Worm (Caenorhabditis elegans): ENCODE results near the gene F32D8.3.

Gene F32D8.3

DNA sequence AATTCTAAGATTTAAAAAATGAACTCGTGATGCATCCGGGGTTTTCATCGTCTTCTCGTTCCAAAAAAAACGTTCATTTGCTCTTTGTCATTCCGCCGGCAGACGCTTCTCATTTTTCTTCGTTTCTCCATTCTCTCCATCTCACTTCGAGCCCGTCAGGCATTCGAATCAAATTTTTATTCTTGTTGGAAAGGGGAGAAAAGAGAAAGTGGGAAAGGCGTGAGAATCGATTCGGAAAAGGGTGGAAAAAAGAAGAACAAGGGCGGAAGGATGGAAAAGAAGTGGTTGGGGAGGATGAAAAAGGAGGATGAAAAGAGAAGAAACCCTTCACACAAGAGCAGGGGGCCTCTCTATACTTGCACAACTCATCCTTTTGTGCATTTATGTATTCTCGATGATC lies 18.2 kb downstream of the F32D8.3 start (continued):
- TF ChIP-seq cey-2 (tag; optimal IDR thresholded peaks at IDR 0.05; ENCODE audit: borderline replicate concordance, insufficient read depth): no peak
- no peak for TF ChIP-seq dmd-8 (GFP tag; IDR thresholded peaks at IDR 0.05)
- peak; percentile 13 for TF ChIP-seq hlh-30 (tag; optimal IDR thresholded peaks at IDR 0.05; ENCODE audit: insufficient read depth)
- peak; percentile 71 for TF ChIP-seq fkh-10 (GFP tag; optimal IDR thresholded peaks at IDR 0.05)

- TF ChIP-seq nhr-6 (tag; optimal IDR thresholded peaks at IDR 0.05) (no peak), jun-1 (tag; optimal IDR thresholded peaks at IDR 0.05) (no peak), attf-4 (tag; optimal IDR thresholded peaks at IDR 0.05) (no peak)
Measured at ce11 chrV:10909071-10909470, 22.4 kb downstream of the F32D8.3 start, which contains the start of gene zzz-1. Gene zzz-1, minus strand, starts transcription at chrV:10909171.

- TF ChIP-seq zip-11 (GFP tag; IDR thresholded peaks at IDR 0.05) (no peak), lsy-2 (tag; optimal IDR thresholded peaks at IDR 0.05) (no peak), zfp-3 (GFP tag; conservative IDR thresholded peaks at IDR 0.05) (no peak), R02D3.7 (tag; optimal IDR thresholded peaks at IDR 0.05) (no peak), tag-97 (GFP tag; IDR thresholded peaks at IDR 0.05) (no peak), mdt-29 (GFP tag; IDR thresholded peaks at IDR 0.05) (no peak)
Measured at ce11 chrV:10909959-10910358, 23.3 kb downstream of the F32D8.3 start.

DNA sequence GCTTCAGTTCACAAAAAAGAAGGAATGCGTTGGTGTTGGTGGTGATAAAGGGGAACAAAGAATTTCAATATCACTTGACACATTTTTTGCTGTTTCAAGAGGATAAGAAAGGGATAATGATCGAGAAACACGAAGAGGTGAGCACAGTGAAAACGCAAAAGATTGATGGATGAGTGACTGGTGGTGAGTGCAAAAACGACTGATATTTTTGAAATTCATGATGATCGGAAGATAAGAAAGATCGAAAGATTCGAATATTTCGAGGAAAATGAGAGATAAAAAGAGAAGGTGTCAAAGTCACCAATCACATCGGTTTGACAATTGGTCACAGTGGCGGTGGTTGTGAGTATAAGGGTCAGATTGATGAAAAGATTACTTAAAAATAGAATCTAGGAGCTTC lies 29.3 kb downstream of the F32D8.3 start:
- TF ChIP-seq nhr-10 (tag; optimal IDR thresholded peaks at IDR 0.05) (no peak), nhr-237 (tag; optimal IDR thresholded peaks at IDR 0.05) (no peak), daf-8 (GFP tag; IDR thresholded peaks at IDR 0.05) (no peak), nhr-42 (GFP tag; IDR thresholded peaks at IDR 0.05) (no peak), ceh-20 (GFP tag; IDR thresholded peaks at IDR 0.05) (no peak), nhr-111 (GFP tag; optimal IDR thresholded peaks at IDR 0.05) (no peak), F37D6.2 (tag; optimal IDR thresholded peaks at IDR 0.05) (no peak), arid-1 (GFP tag; conservative IDR thresholded peaks at IDR 0.05) (no peak), mep-1 (tag; optimal IDR thresholded peaks at IDR 0.05) (no peak), nhr-48 (tag; optimal IDR thresholded peaks at IDR 0.05) (no peak), egl-43 (GFP tag; IDR thresholded peaks at IDR 0.05) (no peak), tag-97 (GFP tag; IDR thresholded peaks at IDR 0.05) (no peak), attf-4 (tag; optimal IDR thresholded peaks at IDR 0.05) (no peak), ceh-82 (tag; optimal IDR thresholded peaks at IDR 0.05) (no peak), snpc-1.2 (GFP tag; IDR thresholded peaks at IDR 0.05) (no peak), ZK337.2 (GFP tag; IDR thresholded peaks at IDR 0.05) (no peak), zfp-2 (tag; optimal IDR thresholded peaks at IDR 0.05) (no peak), nhr-102 (tag; optimal IDR thresholded peaks at IDR 0.05) (no peak), nhr-6 (tag; optimal IDR thresholded peaks at IDR 0.05) (no peak), lsy-2 (tag; optimal IDR thresholded peaks at IDR 0.05) (no peak)

- no peak for TF ChIP-seq lin-39 (tag; optimal IDR thresholded peaks at IDR 0.05)
Measured at ce11 chrV:10918373-10918772, 31.7 kb downstream of the F32D8.3 start, which contains the start of gene F58B4.2. Gene F58B4.2, minus strand, starts transcription at chrV:10918473.

DNA sequence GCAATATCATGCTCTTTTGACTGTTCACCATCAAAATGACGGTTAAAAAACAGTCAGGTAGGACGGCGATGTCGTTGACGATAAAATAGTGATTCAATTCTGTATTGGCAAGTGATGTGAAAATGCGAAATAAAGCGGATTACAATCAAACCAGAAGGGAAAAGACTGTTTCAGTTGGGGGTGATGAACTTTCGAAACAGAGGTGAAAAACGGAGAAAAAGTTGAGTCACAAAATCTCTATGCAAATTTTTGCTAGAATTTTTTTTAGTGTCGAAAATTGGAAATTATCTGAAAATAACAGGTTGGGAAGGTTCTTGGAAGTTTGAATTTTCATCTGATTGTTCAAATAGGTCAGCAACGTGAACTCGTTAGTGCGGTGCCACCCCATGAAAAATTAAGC lies 35.1 kb downstream of the F32D8.3 start, which contains the start of gene nas-31:
TSS of gene nas-31 (minus strand) at position 101 of the 400 bp plus-strand sequence.
- no peak for TF ChIP-seq nhr-102 (tag; optimal IDR thresholded peaks at IDR 0.05)
- TF ChIP-seq unc-62 (GFP tag; optimal IDR thresholded peaks at IDR 0.05 in 1 of 2): peak in 1 of 2 experiments; percentile 58
- no peak for TF ChIP-seq unc-62 (tag; optimal IDR thresholded peaks at IDR 0.05)
- TF ChIP-seq aha-1 (tag): peak; percentile 36
- TF ChIP-seq Y5F2A.4 (GFP tag; optimal IDR thresholded peaks at IDR 0.05): no peak
